Worm (Caenorhabditis elegans): ENCODE measurements around the gene C01G5.4.

DNA sequence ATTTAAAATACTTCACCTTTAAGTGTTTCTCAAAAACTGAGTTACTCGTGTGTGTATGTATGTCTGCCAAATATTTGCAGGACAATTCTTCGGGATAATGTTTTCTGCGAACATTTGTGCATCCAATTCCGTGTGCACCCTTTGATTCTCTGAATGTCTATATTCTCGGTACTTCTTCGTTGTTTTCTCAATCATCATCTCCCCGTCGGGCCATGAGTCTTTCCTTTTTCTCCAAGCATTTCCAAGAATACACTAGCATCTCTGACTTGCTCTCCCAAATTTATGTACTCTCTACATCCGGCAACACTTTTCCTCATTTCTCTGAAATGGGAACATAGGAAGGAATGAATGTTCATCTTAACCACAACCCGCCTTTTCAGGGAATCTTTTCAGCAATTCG is 16.9 kb upstream of the C01G5.4 start:
- TF ChIP-seq tbx-2 (tag; optimal IDR thresholded peaks at IDR 0.05) (no peak), madf-2 (tag; optimal IDR thresholded peaks at IDR 0.05) (no peak)

Data from whole organism, late embryonic.